Fruit fly (Drosophila melanogaster): ENCODE data around the gene CG7099.

DNA sequence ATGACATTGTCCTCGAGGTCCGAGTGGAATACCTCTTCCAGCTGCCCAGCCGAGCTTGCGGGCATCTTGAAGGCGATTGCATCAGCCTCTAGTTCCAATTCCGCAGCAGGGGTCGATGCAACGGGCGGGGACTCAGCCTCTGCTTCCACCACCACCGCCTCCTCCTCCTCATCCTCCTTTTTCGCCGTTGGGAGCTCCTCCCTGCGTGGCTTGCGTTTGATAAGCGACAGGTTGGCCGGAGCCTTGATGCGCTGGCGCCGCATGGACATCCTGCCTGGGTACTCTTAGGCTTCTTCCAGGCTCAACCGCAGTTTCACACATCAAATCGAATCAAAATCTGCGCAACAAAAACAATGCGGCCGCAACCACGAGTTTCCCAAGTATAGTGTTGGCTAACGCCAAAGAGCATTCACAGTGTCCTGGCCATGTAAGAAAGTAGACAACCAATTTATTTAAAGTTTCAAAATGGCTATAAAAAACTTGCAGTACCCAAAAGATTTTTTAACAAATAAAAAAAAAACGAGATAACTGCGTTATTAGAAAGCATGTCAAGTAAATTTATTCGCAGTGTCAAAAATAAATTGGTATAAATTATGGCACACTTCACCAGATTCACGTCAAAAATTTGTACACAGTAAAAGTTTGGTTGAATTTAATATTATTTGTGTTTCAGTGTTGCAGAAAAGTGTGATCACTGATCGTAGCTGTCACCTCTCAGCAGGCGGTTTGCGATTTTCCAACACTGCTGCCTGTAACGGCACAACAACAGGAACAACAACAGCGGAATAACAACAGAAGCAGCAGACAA, 13.7 kb upstream of the CG7099 start, which contains the start of the genes Bdp1 and CG6565:
- TF ChIP-seq CG12769 (tag; optimal IDR thresholded peaks at IDR 0.05) (no peak), bcd (GFP tag; optimal IDR thresholded peaks at IDR 0.05) (peak; percentile 98), MBD-R2 (GFP tag; IDR thresholded peaks at IDR 0.05) (peak; percentile 87), hkb (optimal IDR thresholded peaks at IDR 0.05) (peak; percentile 91), hkb (GFP tag; IDR thresholded peaks at IDR 0.05) (peak; percentile 93), dan (GFP tag; IDR thresholded peaks at IDR 0.05) (peak; percentile 93), ci (GFP tag; IDR thresholded peaks at IDR 0.05) (peak; percentile 86)

Data from whole organism, embryonic.